Worm (Caenorhabditis elegans) whole organism, L3 larva: Measurements from ENCODE around the gene gpla-1.

Experiments used
- ceh-28 ChIP-seq: fragments of 150-350 bp; optimal IDR thresholded peaks from 2 replicates; lab custom pipeline; 2014; ENCODE audit warnings: missing biosample characterization, missing genetic modification reagents, missing genetic modification characterization
- egl-27 ChIP-seq: sonication (generic microtip); optimal IDR thresholded peaks from 4 replicates; lab custom pipeline; 2017; ENCODE audit warnings: missing biosample characterization, missing genetic modification reagents, missing genetic modification characterization
- elt-3 ChIP-seq, 3 experiments: fragments of 150-350 bp in 1 of 3; sonication (generic microtip) in 2 of 3; optimal IDR thresholded peaks; 2 replicates in 2 of 3; 4 replicates in 1 of 3; lab custom pipeline; 2014 to 2017; ENCODE audit warnings: missing biosample characterization in 3 of 3, missing genetic modification characterization in 3 of 3
- nhr-12 ChIP-seq: fragments of 150-350 bp; optimal IDR thresholded peaks from 2 replicates; lab custom pipeline; 2014; ENCODE audit warnings: missing biosample characterization, missing genetic modification characterization
- nhr-28 ChIP-seq: fragments of 150-350 bp; optimal IDR thresholded peaks from 2 replicates; lab custom pipeline; 2014; ENCODE audit warnings: missing biosample characterization, missing genetic modification characterization
- nhr-76 ChIP-seq: fragments of 150-350 bp; sonication (generic microtip); optimal IDR thresholded peaks from 5 replicates; lab custom pipeline; 2014; ENCODE audit warnings: missing biosample characterization, missing genetic modification characterization
- skn-1 ChIP-seq: fragments of 150-350 bp; optimal IDR thresholded peaks from 2 replicates; lab custom pipeline; 2014; ENCODE audit warnings: missing biosample characterization, missing genetic modification characterization
- snpc-4 ChIP-seq: fragments of 150-350 bp; optimal IDR thresholded peaks from 2 replicates; lab custom pipeline; 2014; ENCODE audit warnings: missing biosample characterization, missing genetic modification characterization
- zag-1 ChIP-seq: fragments of 150-350 bp; optimal IDR thresholded peaks from 2 replicates; lab custom pipeline; 2014; ENCODE audit warnings: missing biosample characterization, missing genetic modification characterization

DNA sequence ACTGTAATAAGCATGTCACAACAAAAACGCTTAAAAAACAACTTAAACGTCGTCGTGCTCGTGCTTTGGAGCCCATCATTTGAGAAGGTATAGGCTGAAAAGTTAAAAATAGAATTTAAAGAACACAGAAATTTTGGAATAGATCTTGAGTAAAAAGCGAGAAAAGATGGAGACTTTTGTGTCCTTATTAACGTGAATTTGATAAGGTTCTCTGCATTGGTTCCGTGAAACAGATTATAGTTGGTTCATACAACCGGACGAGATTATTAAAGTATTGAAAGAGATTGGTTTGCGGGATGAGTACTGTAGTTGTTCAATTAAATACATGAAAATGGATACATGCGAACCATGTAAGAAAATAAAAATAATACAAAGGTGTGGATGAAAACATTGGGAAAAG lies at the start of gene gpla-1:
- TF ChIP-seq zag-1 (tag; lab: Kevin White, UChicago) (no peak), egl-27 (tag; lab: Kevin White, UChicago) (no peak), nhr-12 (tag; lab: Kevin White, UChicago) (no peak), skn-1 (no peak), nhr-76 (tag; lab: Kevin White, UChicago) (no peak), elt-3 (tag; optimal IDR thresholded peaks at IDR 0.05; lab: Kevin White, UChicago) (no peak), ceh-28 (no peak), nhr-28 (tag; lab: Kevin White, UChicago) (no peak), snpc-4 (no peak)
